Worm (Caenorhabditis elegans) whole organism, L2 larva: ENCODE results near the gene tbc-3.

ENCODE experiments used
- aly-2 ChIP-seq: fragments of 150-350 bp; optimal IDR thresholded peaks from 2 replicates; lab custom pipeline; 2014; ENCODE audit warnings: missing biosample characterization, missing genetic modification characterization
- ama-1 ChIP-seq: fragments of 150-350 bp; optimal IDR thresholded peaks from 2 replicates; lab custom pipeline; 2018; ENCODE audit warnings: inconsistent platforms
- blmp-1 ChIP-seq: sonication (generic microtip); optimal IDR thresholded peaks from 2 replicates; lab custom pipeline; 2017; ENCODE audit warnings: missing genetic modification characterization, mild to moderate bottlenecking, missing compliant biosample characterization, antibody characterized with exemption, moderate library complexity; ENCODE audit not compliant: insufficient read depth
- ceh-16 ChIP-seq: fragments of 150-350 bp; optimal IDR thresholded peaks from 2 replicates; lab custom pipeline; 2014; ENCODE audit warnings: missing biosample characterization, missing genetic modification characterization
- egl-27 ChIP-seq: sonication (generic microtip); optimal IDR thresholded peaks from 3 replicates; lab custom pipeline; 2017; ENCODE audit warnings: missing biosample characterization, missing genetic modification reagents, missing genetic modification characterization
- elt-1 ChIP-seq: fragments of 150-350 bp; optimal IDR thresholded peaks from 2 replicates; lab custom pipeline; 2014; ENCODE audit warnings: missing biosample characterization, missing genetic modification characterization
- mab-5 ChIP-seq: fragments of 150-350 bp; optimal IDR thresholded peaks from 2 replicates; lab custom pipeline; 2014; ENCODE audit warnings: missing biosample characterization, missing genetic modification characterization
- nhr-6 ChIP-seq: fragments of 150-350 bp; optimal IDR thresholded peaks from 2 replicates; lab custom pipeline; 2014; ENCODE audit warnings: missing biosample characterization, missing genetic modification characterization
- nhr-77 ChIP-seq: fragments of 150-350 bp; optimal IDR thresholded peaks from 2 replicates; lab custom pipeline; 2014; ENCODE audit warnings: missing biosample characterization, missing genetic modification characterization
- unc-39 ChIP-seq: fragments of 150-350 bp; optimal IDR thresholded peaks from 2 replicates; lab custom pipeline; 2014; ENCODE audit warnings: missing biosample characterization, missing genetic modification characterization
- ztf-11 ChIP-seq: sonication (generic microtip); optimal IDR thresholded peaks from 2 replicates; lab custom pipeline; 2017; ENCODE audit warnings: missing biosample characterization, missing genetic modification characterization

DNA sequence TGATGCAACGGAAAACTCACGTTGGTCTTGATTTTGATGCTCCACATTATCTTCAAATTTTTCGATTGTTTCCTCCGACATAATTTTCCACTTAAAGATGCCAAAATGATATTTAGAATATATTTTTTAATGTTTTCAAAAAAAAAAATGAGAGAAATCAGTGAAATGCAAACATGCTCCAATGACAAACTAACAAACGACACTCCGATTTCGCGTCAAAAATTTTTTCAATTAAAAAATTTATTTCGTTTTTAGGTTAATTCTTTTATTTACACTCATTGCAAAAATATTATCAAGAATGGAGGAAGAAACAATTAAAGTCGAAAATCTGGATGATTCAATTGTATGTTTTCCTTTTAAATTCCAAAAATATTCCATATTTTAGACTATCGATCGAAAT lies 33.2 kb downstream of the tbc-3 start, which contains the start of the genes trmt-10A and F25H8.2:
- TF ChIP-seq ztf-11 (no peak), blmp-1 (tag; lab: Kevin White, UChicago) (no peak), elt-1 (tag; lab: Kevin White, UChicago) (no peak), aly-2 (tag; lab: Kevin White, UChicago) (no peak), mab-5 (no peak), nhr-77 (tag; lab: Kevin White, UChicago) (no peak), unc-39 (tag; lab: Kevin White, UChicago) (no peak), ama-1 (lab: Kevin White, UChicago) (no peak), nhr-6 (tag; lab: Kevin White, UChicago) (no peak), ceh-16 (tag; lab: Kevin White, UChicago) (no peak), egl-27 (tag; lab: Kevin White, UChicago) (no peak)
